Worm (Caenorhabditis elegans): Measurements from ENCODE around the gene str-77.
"Not testable (repeated sequence)": the region's sequence is repeated elsewhere in the genome, so short reads cannot be mapped to it uniquely, and the experiment has no call there.

DNA sequence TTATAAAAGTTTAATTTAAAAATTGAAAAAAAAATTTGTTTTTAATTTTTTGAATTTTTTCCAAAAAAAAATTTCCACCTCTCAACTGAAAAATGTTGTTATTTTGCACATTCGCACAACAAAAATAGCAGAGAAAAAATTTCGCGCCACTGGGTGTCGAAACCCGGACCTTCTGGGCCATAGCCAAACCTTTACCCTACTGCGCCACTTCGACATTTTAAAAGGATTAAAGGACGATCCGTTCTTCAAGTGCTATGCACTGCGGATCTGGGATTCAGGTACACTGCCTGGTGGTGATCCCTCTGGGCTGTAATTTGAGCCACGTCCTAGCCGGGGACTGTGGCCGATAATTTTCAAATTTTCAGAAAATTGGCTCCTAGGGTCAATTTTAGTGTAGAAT lies 31.3 kb upstream of the str-77 start:
- TF ChIP-seq akir-1 (GFP tag; optimal IDR thresholded peaks at IDR 0.05); gei-17 (GFP tag; optimal IDR thresholded peaks at IDR 0.05); zim-3 (tag; optimal IDR thresholded peaks at IDR 0.05); ama-1 (optimal IDR thresholded peaks at IDR 0.05); ama-1 (GFP tag; optimal IDR thresholded peaks at IDR 0.05); F52B5.7 (tag; optimal IDR thresholded peaks at IDR 0.05); madf-10 (tag; optimal IDR thresholded peaks at IDR 0.05); unc-130 (GFP tag; optimal IDR thresholded peaks at IDR 0.05): not testable (repeated sequence)

Data from whole organism, young adult.